Worm (Caenorhabditis elegans) whole organism, young adult: Measurements from ENCODE around the gene ZK856.11.

Experiments
- ama-1 ChIP-seq, 3 experiments: fragments of 150-350 bp in 1 of 3; sonication (generic microtip) in 2 of 3; optimal IDR thresholded peaks; 2 replicates each; lab custom pipeline; 2014 to 2018; ENCODE audit warnings: missing biosample characterization in 2 of 3, missing genetic modification characterization in 2 of 3, missing genetic modification reagents in 2 of 3
- ceh-100 ChIP-seq: fragments of 200-800 bp; sonication (Bioruptor generic); IDR thresholded peaks from 2 replicates; pipeline ENCODE4 v1.3.6; 2022; ENCODE audit warnings: missing genetic modification reagents, missing genetic modification characterization, missing compliant biosample characterization
- die-1 ChIP-seq: sonication (generic microtip); optimal IDR thresholded peaks from 2 replicates; lab custom pipeline; 2016; ENCODE audit warnings: missing genotype, mild to moderate bottlenecking, missing genetic modification characterization, missing compliant biosample characterization
- nhr-27 ChIP-seq: fragments of 200-800 bp; sonication (Bioruptor generic); optimal IDR thresholded peaks from 2 replicates; lab custom pipeline; 2018; ENCODE audit warnings: mild to moderate bottlenecking, missing genetic modification characterization, moderate library complexity, missing compliant biosample characterization
- snpc-4 ChIP-seq, 5 experiments: fragments of 150-350 bp in 1 of 5; sonication (generic microtip) in 4 of 5; optimal IDR thresholded peaks; 2 replicates each; lab custom pipeline; 2014 to 2018; ENCODE audit warnings: missing genetic modification characterization in 5 of 5, missing biosample characterization in 3 of 5, antibody characterized with exemption in 2 of 5, mild to moderate bottlenecking in 2 of 5, missing compliant biosample characterization in 2 of 5, missing genotype in 2 of 5, moderate library complexity in 2 of 5, missing genetic modification reagents in 1 of 5
- zfh-2 ChIP-seq: fragments of 200-800 bp; sonication (Bioruptor generic); conservative IDR thresholded peaks from 2 replicates; pipeline ENCODE4 v1.3.6; 2022; ENCODE audit warnings: missing genetic modification reagents, missing genetic modification characterization, missing compliant biosample characterization

ce11 chrV:10228360-10228759 is 23.6 kb upstream of the ZK856.11 start, which contains the start of gene fipr-4:
- TF ChIP-seq snpc-4 (GFP tag; optimal IDR thresholded peaks at IDR 0.05; lab: Kevin White, UChicago) (no peak), snpc-4 (tag; optimal IDR thresholded peaks at IDR 0.05; lab: Kevin White, UChicago) (no peak), nhr-27 (no peak), ceh-100 (no peak), ama-1 (optimal IDR thresholded peaks at IDR 0.05; lab: Kevin White, UChicago) (no peak), ama-1 (GFP tag; optimal IDR thresholded peaks at IDR 0.05; lab: Kevin White, UChicago) (no peak), zfh-2 (GFP tag; lab: Robert Waterston, UW) (no peak), die-1 (tag; lab: Kevin White, UChicago) (no peak)
